Fruit fly (Drosophila melanogaster): ENCODE data around the gene CG32801.

- TF ChIP-seq h (optimal IDR thresholded peaks at IDR 0.05) (no peak), Myc (optimal IDR thresholded peaks at IDR 0.05) (no peak), psq (optimal IDR thresholded peaks at IDR 0.05) (no peak), insv (optimal IDR thresholded peaks at IDR 0.05) (no peak), ttk (optimal IDR thresholded peaks at IDR 0.05) (no peak), Sin3A (optimal IDR thresholded peaks at IDR 0.05) (no peak)
These were observed 44.1 kb downstream of the CG32801 start, which contains the start of gene Lamtor5 for dm6 chrX:1858867-1859266.
